Worm (Caenorhabditis elegans): ENCODE results near the gene T02B11.9.
"Not testable (repeated sequence)": the region's sequence is repeated elsewhere in the genome, so short reads cannot be mapped to it uniquely, and the experiment has no call there.

- not testable (repeated sequence) for TF ChIP-seq nhr-237 (tag; optimal IDR thresholded peaks at IDR 0.05); ztf-11 (tag; optimal IDR thresholded peaks at IDR 0.05); ceh-28 (tag; optimal IDR thresholded peaks at IDR 0.05); madf-9 (GFP tag; conservative IDR thresholded peaks at IDR 0.05); ama-1 (optimal IDR thresholded peaks at IDR 0.05); snpc-4 (tag; optimal IDR thresholded peaks at IDR 0.05); R02D3.7 (tag; optimal IDR thresholded peaks at IDR 0.05); T26A8.4 (GFP tag; IDR thresholded peaks at IDR 0.05); arid-1 (GFP tag; conservative IDR thresholded peaks at IDR 0.05)
These were observed 37.0 kb upstream of the T02B11.9 start, which contains the start of the genes K09C6.7 and K09C6.10 for ce11 chrV:838984-839471.
